Fruit fly (Drosophila melanogaster) whole organism, embryonic: ENCODE data around the gene Nepl20.

Experiments used
- Abd-B ChIP-seq: fragments of 200-800 bp; sonication (Bioruptor generic); optimal IDR thresholded peaks from 2 replicates; lab custom pipeline; 2018; ENCODE audit warnings: missing biosample characterization, mild to moderate bottlenecking, missing genetic modification characterization, moderate library complexity
- BEAF-32 ChIP-seq: fragments of 200-800 bp; sonication (Bioruptor generic); optimal IDR thresholded peaks from 3 replicates; lab custom pipeline; 2017; ENCODE audit warnings: missing biosample characterization, missing genetic modification characterization, mild to moderate bottlenecking, moderate library complexity, missing genetic modification reagents
- Bdp1 ChIP-seq: fragments of 200-800 bp; sonication (Bioruptor generic); optimal IDR thresholded peaks from 3 replicates; lab custom pipeline; 2016; ENCODE audit warnings: missing biosample characterization, missing genetic modification characterization
- CG10209 ChIP-seq: fragments of 200-800 bp; sonication (Bioruptor generic); optimal IDR thresholded peaks from 3 replicates; lab custom pipeline; 2017; ENCODE audit warnings: missing biosample characterization, mild to moderate bottlenecking, missing genetic modification characterization, missing genetic modification reagents
- CG11723 ChIP-seq: fragments of 200-800 bp; sonication (Bioruptor generic); optimal IDR thresholded peaks from 2 replicates; lab custom pipeline; 2017; ENCODE audit warnings: missing biosample characterization, mild to moderate bottlenecking, missing genetic modification characterization
- CG1233 ChIP-seq: fragments of 200-800 bp; sonication (Bioruptor generic); optimal IDR thresholded peaks from 4 replicates; lab custom pipeline; 2018; ENCODE audit warnings: missing biosample characterization, mild to moderate bottlenecking, missing genetic modification characterization
- CG13424 ChIP-seq: fragments of 200-800 bp; sonication (Bioruptor generic); optimal IDR thresholded peaks from 2 replicates; lab custom pipeline; 2019; ENCODE audit warnings: missing biosample characterization, mild to moderate bottlenecking, missing genetic modification characterization, moderate library complexity
- CG15269 ChIP-seq: fragments of 200-800 bp; sonication (Bioruptor generic); optimal IDR thresholded peaks from 2 replicates; lab custom pipeline; 2018; ENCODE audit warnings: missing biosample characterization, mild to moderate bottlenecking, missing genetic modification characterization, moderate library complexity
- CG1792 ChIP-seq: fragments of 200-800 bp; sonication (Bioruptor generic); optimal IDR thresholded peaks from 2 replicates; lab custom pipeline; 2016; ENCODE audit warnings: missing biosample characterization, missing genetic modification characterization
- CG18599 ChIP-seq: fragments of 200-800 bp; sonication (Bioruptor generic); optimal IDR thresholded peaks from 3 replicates; lab custom pipeline; 2017; ENCODE audit warnings: missing biosample characterization, missing genetic modification characterization, mild to moderate bottlenecking, moderate library complexity, missing genetic modification reagents
- CG2678 ChIP-seq: fragments of 200-800 bp; sonication (Bioruptor generic); optimal IDR thresholded peaks from 3 replicates; lab custom pipeline; 2019; ENCODE audit warnings: missing biosample characterization, mild to moderate bottlenecking, missing genetic modification characterization, moderate library complexity
- CG3838 ChIP-seq: fragments of 200-800 bp; sonication (Bioruptor generic); optimal IDR thresholded peaks from 3 replicates; lab custom pipeline; 2016; ENCODE audit warnings: missing biosample characterization, missing genetic modification characterization
- CG7786 ChIP-seq: fragments of 200-800 bp; sonication (Bioruptor generic); optimal IDR thresholded peaks from 2 replicates; lab custom pipeline; 2016; ENCODE audit warnings: missing biosample characterization, missing genetic modification characterization
- CG7928 ChIP-seq: fragments of 200-800 bp; sonication (Bioruptor generic); optimal IDR thresholded peaks from 2 replicates; lab custom pipeline; 2017; ENCODE audit warnings: missing biosample characterization, mild to moderate bottlenecking, missing genetic modification characterization
- CG8281 ChIP-seq: fragments of 200-800 bp; sonication (Bioruptor generic); optimal IDR thresholded peaks from 2 replicates; lab custom pipeline; 2018; ENCODE audit warnings: missing biosample characterization, mild to moderate bottlenecking, missing genetic modification characterization, moderate library complexity
- CG9797 ChIP-seq: fragments of 200-800 bp; sonication (Bioruptor generic); optimal IDR thresholded peaks from 3 replicates; lab custom pipeline; 2018; ENCODE audit warnings: missing biosample characterization, mild to moderate bottlenecking, missing genetic modification characterization
- CG9932 ChIP-seq: fragments of 200-800 bp; sonication (Bioruptor generic); IDR thresholded peaks from 2 replicates; pipeline ENCODE4 v1.3.6; 2022; ENCODE audit warnings: missing biosample characterization, missing genetic modification characterization
- Camta ChIP-seq: fragments of 200-800 bp; sonication (Bioruptor generic); optimal IDR thresholded peaks from 2 replicates; lab custom pipeline; 2016; ENCODE audit warnings: missing biosample characterization, missing genetic modification characterization
- Chrac-16 ChIP-seq: fragments of 200-800 bp; sonication (Bioruptor generic); optimal IDR thresholded peaks from 3 replicates; lab custom pipeline; 2016; ENCODE audit warnings: missing biosample characterization, missing genetic modification characterization
- CrebB ChIP-seq: fragments of 200-800 bp; sonication (Bioruptor generic); optimal IDR thresholded peaks from 3 replicates; lab custom pipeline; 2018; ENCODE audit warnings: missing biosample characterization, mild to moderate bottlenecking, missing genetic modification characterization
- Dip3 ChIP-seq: fragments of 200-800 bp; sonication (Bioruptor generic); optimal IDR thresholded peaks from 3 replicates; lab custom pipeline; 2016; ENCODE audit warnings: missing biosample characterization, missing genetic modification characterization
- HLH4C ChIP-seq: fragments of 200-800 bp; sonication (Bioruptor generic); IDR thresholded peaks from 3 replicates; pipeline ENCODE4 v1.3.6; 2022; ENCODE audit warnings: missing biosample characterization, missing genetic modification characterization; ENCODE audit not compliant: partially characterized antibody
- Hr39 ChIP-seq: fragments of >200 bp; optimal IDR thresholded peaks from 2 replicates; lab custom pipeline; 2017
- Nf-YA ChIP-seq: fragments of 200-800 bp; sonication (Bioruptor generic); IDR thresholded peaks from 2 replicates; pipeline ENCODE4 v1.3.6; 2022; ENCODE audit warnings: missing biosample characterization, missing genetic modification characterization
- Nf-YC ChIP-seq: fragments of 200-800 bp; optimal IDR thresholded peaks from 3 replicates; lab custom pipeline; 2019; ENCODE audit warnings: missing biosample characterization, mild to moderate bottlenecking, missing genetic modification characterization, moderate library complexity
- Pdp1 ChIP-seq, 2 experiments: fragments of 200-800 bp; sonication (Bioruptor generic); optimal IDR thresholded peaks; 3 replicates each; lab custom pipeline; 2016; ENCODE audit warnings: missing biosample characterization in 2 of 2, missing genetic modification characterization in 2 of 2, mild to moderate bottlenecking in 1 of 2, moderate library complexity in 1 of 2
- Ptx1 ChIP-seq: fragments of 200-800 bp; sonication (Bioruptor generic); IDR thresholded peaks from 2 replicates; pipeline ENCODE4 v1.3.6; 2022; ENCODE audit warnings: missing biosample characterization, missing genetic modification characterization
- Rfx ChIP-seq: fragments of 200-800 bp; sonication (Bioruptor generic); IDR thresholded peaks from 2 replicates; pipeline ENCODE4 v1.3.6; 2022; ENCODE audit warnings: missing biosample characterization, missing genetic modification characterization
- amos ChIP-seq: fragments of 200-800 bp; sonication (Bioruptor generic); IDR thresholded peaks from 2 replicates; pipeline ENCODE4 v1.3.6; 2022; ENCODE audit warnings: missing biosample characterization, missing genetic modification characterization; ENCODE audit not compliant: partially characterized antibody
- bcd ChIP-seq: fragments of 200-800 bp; sonication (Bioruptor generic); optimal IDR thresholded peaks from 2 replicates; lab custom pipeline; 2017; ENCODE audit warnings: missing biosample characterization, mild to moderate bottlenecking, missing genetic modification characterization
- dmrt11E ChIP-seq: fragments of 200-800 bp; sonication (Bioruptor generic); optimal IDR thresholded peaks from 3 replicates; lab custom pipeline; 2018; ENCODE audit warnings: missing biosample characterization, mild to moderate bottlenecking, missing genetic modification characterization, moderate library complexity
- emc ChIP-seq: fragments of 200-800 bp; sonication (Bioruptor generic); optimal IDR thresholded peaks from 2 replicates; lab custom pipeline; 2016; ENCODE audit warnings: missing biosample characterization, missing genetic modification characterization
- en ChIP-seq: fragments of 200-800 bp; sonication (Bioruptor generic); optimal IDR thresholded peaks from 2 replicates; lab custom pipeline; 2016; ENCODE audit warnings: missing biosample characterization, missing genetic modification characterization
- fu2 ChIP-seq: fragments of 200-800 bp; sonication (Bioruptor generic); optimal IDR thresholded peaks from 2 replicates; lab custom pipeline; 2016; ENCODE audit warnings: missing biosample characterization, missing genetic modification characterization
- luna ChIP-seq: fragments of 200-800 bp; sonication (Bioruptor generic); optimal IDR thresholded peaks from 2 replicates; lab custom pipeline; 2016; ENCODE audit warnings: missing biosample characterization, missing genetic modification characterization
- maf-S ChIP-seq: fragments of 200-800 bp; sonication (Bioruptor generic); optimal IDR thresholded peaks from 2 replicates; lab custom pipeline; 2016; ENCODE audit warnings: missing biosample characterization, missing genetic modification characterization
- pnt ChIP-seq: fragments of 200-800 bp; sonication (Bioruptor generic); optimal IDR thresholded peaks from 3 replicates; lab custom pipeline; 2016; ENCODE audit warnings: missing biosample characterization, missing genetic modification characterization
- ranshi ChIP-seq: fragments of 200-800 bp; sonication (Bioruptor generic); IDR thresholded peaks from 2 replicates; pipeline ENCODE4 v1.3.6; 2022; ENCODE audit warnings: missing biosample characterization, missing genetic modification characterization
- repo ChIP-seq: fragments of 200-800 bp; sonication (Bioruptor generic); optimal IDR thresholded peaks from 2 replicates; lab custom pipeline; 2016; ENCODE audit warnings: missing biosample characterization, missing genetic modification characterization
- sd ChIP-seq: fragments of 200-800 bp; sonication (Bioruptor generic); optimal IDR thresholded peaks from 3 replicates; lab custom pipeline; 2018; ENCODE audit warnings: missing biosample characterization, mild to moderate bottlenecking, missing genetic modification characterization, moderate library complexity
- shn ChIP-seq: fragments of 200-800 bp; sonication (Bioruptor generic); optimal IDR thresholded peaks from 3 replicates; lab custom pipeline; 2016; ENCODE audit warnings: missing biosample characterization, missing genetic modification characterization
- tna ChIP-seq: fragments of 200-800 bp; sonication (Bioruptor generic); IDR thresholded peaks from 2 replicates; pipeline ENCODE4 v1.3.6; 2022; ENCODE audit warnings: missing biosample characterization, missing genetic modification characterization; ENCODE audit not compliant: partially characterized antibody
- unc-4 ChIP-seq: fragments of 200-800 bp; sonication (Bioruptor generic); IDR thresholded peaks from 2 replicates; pipeline ENCODE4 v1.3.6; 2022; ENCODE audit warnings: missing biosample characterization, missing genetic modification characterization; ENCODE audit not compliant: partially characterized antibody
- vfl ChIP-seq: fragments of 200-800 bp; sonication (Bioruptor generic); optimal IDR thresholded peaks from 2 replicates; lab custom pipeline; 2016; ENCODE audit warnings: missing biosample characterization, missing genetic modification characterization
- vnd ChIP-seq: fragments of 200-800 bp; sonication (Bioruptor generic); IDR thresholded peaks from 3 replicates; pipeline ENCODE4 v1.3.6; 2022; ENCODE audit warnings: missing biosample characterization, missing genetic modification characterization; ENCODE audit not compliant: partially characterized antibody
- wdn ChIP-seq: fragments of 200-800 bp; sonication (Bioruptor generic); IDR thresholded peaks from 2 replicates; pipeline ENCODE4 v1.3.6; 2022; ENCODE audit warnings: missing biosample characterization, missing genetic modification characterization
- zfh1 ChIP-seq: fragments of 200-800 bp; sonication (Bioruptor generic); IDR thresholded peaks from 3 replicates; pipeline ENCODE4 v1.3.6; 2022; ENCODE audit warnings: missing biosample characterization, missing genetic modification characterization
- zfh2 ChIP-seq: fragments of 200-800 bp; sonication (Bioruptor generic); optimal IDR thresholded peaks from 2 replicates; lab custom pipeline; 2016; ENCODE audit warnings: missing biosample characterization, missing genetic modification characterization

The Nepl20 gene

DNA sequence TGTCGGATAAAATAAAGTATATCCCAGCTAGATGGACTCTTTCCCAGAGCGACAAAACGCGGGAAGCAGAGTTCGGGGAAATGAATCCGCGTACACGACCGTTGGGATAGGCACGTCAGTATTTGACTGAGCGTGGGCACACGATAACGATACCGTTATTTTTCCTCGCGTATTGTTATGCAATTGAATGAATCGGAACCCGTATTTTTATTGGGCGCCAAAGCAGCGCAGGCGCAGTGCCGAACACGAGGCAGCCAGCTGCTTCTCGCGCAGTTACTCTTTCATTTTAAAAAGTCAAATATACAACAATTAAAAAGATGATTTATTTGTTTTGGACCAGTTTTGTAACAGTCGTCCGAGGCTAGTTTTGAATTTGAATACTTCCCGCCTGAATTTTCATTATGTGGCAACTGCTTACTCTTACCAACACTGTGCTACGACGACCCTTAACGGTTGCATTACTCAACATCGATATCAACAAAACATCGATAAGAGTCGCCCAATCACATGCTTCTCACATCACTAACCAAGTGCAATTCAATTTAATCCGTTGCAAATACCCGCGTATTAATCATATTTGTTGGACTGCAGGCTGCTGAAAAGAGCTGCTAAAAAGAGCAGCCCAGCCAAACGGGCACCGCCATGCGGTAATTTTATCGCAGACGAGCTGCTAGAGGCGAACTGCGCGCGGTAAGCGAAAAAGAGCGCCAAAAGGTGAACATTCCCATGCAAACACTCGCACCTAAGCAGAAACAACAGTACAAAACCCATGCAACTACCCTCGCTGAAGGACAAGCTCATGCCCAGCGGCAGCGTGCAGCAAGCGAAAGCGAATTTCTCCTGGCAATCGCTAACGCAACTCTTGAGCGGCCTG is 7.2 kb downstream of the Nepl20 start, which contains the start of the genes CG33203 and Doa:
Gene CG33203 (minus strand): TSS at position 151 of the 874 bp plus-strand sequence.
Gene Doa (plus strand): TSS at position 515 of the 874 bp plus-strand sequence.
- TF ChIP-seq Bdp1 (GFP tag; lab: Kevin White, UChicago): no peak
- TF ChIP-seq repo (GFP tag; lab: Kevin White, UChicago): peak; percentile 18
- no peak for TF ChIP-seq Nf-YA
- TF ChIP-seq CG7786 (GFP tag; lab: Kevin White, UChicago): peak; percentile 49
- peak; percentile 62 for TF ChIP-seq Camta (GFP tag; lab: Kevin White, UChicago)
- TF ChIP-seq sd: peak; percentile 19
- peak; percentile 87 for TF ChIP-seq unc-4 (GFP tag; lab: Robert Waterston, UW)
- peak; percentile 46 for TF ChIP-seq vfl
- peak; percentile 30 for TF ChIP-seq fu2 (GFP tag; lab: Kevin White, UChicago)
- peak; percentile 19 for TF ChIP-seq CG1233 (GFP tag; lab: Kevin White, UChicago)
- TF ChIP-seq CrebB (tag; lab: Kevin White, UChicago): peak; percentile 15
- TF ChIP-seq BEAF-32 (GFP tag; lab: Kevin White, UChicago): peak; percentile 95
- peak; percentile 16 for TF ChIP-seq Abd-B
- TF ChIP-seq CG11723 (GFP tag; lab: Kevin White, UChicago): no peak
- TF ChIP-seq CG13424 (tag; lab: Kevin White, UChicago): no peak
- TF ChIP-seq Ptx1 (GFP tag; lab: Robert Waterston, UW): peak; percentile 54
- peak; percentile 71 for TF ChIP-seq Rfx (GFP tag; lab: Robert Waterston, UW)
- no peak for TF ChIP-seq Hr39 (lab: Kevin White, UChicago)
- no peak for TF ChIP-seq CG8281 (tag; lab: Kevin White, UChicago)
- peak; percentile 81 for TF ChIP-seq HLH4C
- peak; percentile 77 for TF ChIP-seq zfh2 (GFP tag; lab: Kevin White, UChicago)
- peak; percentile 17 for TF ChIP-seq CG18599
- TF ChIP-seq tna (GFP tag; lab: Robert Waterston, UW): peak; percentile 46
- TF ChIP-seq dmrt11E (tag; lab: Kevin White, UChicago): peak; percentile 23
- TF ChIP-seq CG15269: no peak
- TF ChIP-seq Pdp1 (GFP tag; optimal IDR thresholded peaks at IDR 0.05; lab: Kevin White, UChicago): peak; percentile 44 to 98
- peak; percentile 28 for TF ChIP-seq Nf-YC (tag; lab: Kevin White, UChicago)
- TF ChIP-seq ranshi (GFP tag; lab: Robert Waterston, UW): 0 out of 2 replicates have a peak, but pooled peaks have one; percentile 17
- no peak for TF ChIP-seq wdn
- TF ChIP-seq shn (GFP tag; lab: Kevin White, UChicago): peak; percentile 54
- TF ChIP-seq en (GFP tag; lab: Kevin White, UChicago): peak; percentile 28
- TF ChIP-seq CG7928 (GFP tag; lab: Kevin White, UChicago): peak; percentile 86
- peak; percentile 8 for TF ChIP-seq CG3838
- peak; percentile 86 for TF ChIP-seq CG9932 (GFP tag; lab: Robert Waterston, UW)
- TF ChIP-seq luna (GFP tag; lab: Kevin White, UChicago): no peak
- TF ChIP-seq emc (GFP tag; lab: Kevin White, UChicago): peak; percentile 39
- peak; percentile 90 for TF ChIP-seq amos (GFP tag; lab: Robert Waterston, UW)
- peak; percentile 17 for TF ChIP-seq Dip3 (GFP tag; lab: Kevin White, UChicago)
- TF ChIP-seq zfh1: peak; percentile 48; the same call in 1 of the 3 replicates
- peak; percentile 10 for TF ChIP-seq maf-S (GFP tag; lab: Kevin White, UChicago)
- peak; percentile 42 for TF ChIP-seq pnt (GFP tag; lab: Kevin White, UChicago)
- TF ChIP-seq CG2678 (tag; lab: Kevin White, UChicago): no peak
- peak; percentile 80 for TF ChIP-seq vnd (GFP tag; lab: Robert Waterston, UW)
- TF ChIP-seq bcd (GFP tag; lab: Kevin White, UChicago): peak; percentile 67
- peak; percentile 11 for TF ChIP-seq Chrac-16
- TF ChIP-seq CG9797: peak; percentile 38
- TF ChIP-seq CG10209 (GFP tag; lab: Kevin White, UChicago): peak; percentile 27
- peak; percentile 47 for TF ChIP-seq CG1792 (GFP tag; lab: Kevin White, UChicago)
